Worm (Caenorhabditis elegans): ENCODE measurements around the gene cblc-1.

The cblc-1 gene

ce11 chrII:4941050-4941449 is at the start of gene cblc-1:
Gene cblc-1 (minus strand): TSS chrII:4941150.
- TF ChIP-seq nhr-12 (tag; optimal IDR thresholded peaks at IDR 0.05) (no peak), egl-13 (tag; optimal IDR thresholded peaks at IDR 0.05) (no peak), dsc-1 (tag; optimal IDR thresholded peaks at IDR 0.05) (no peak), sox-4 (tag; optimal IDR thresholded peaks at IDR 0.05) (no peak), blmp-1 (tag; optimal IDR thresholded peaks at IDR 0.05) (no peak), C16A3.4 (tag; optimal IDR thresholded peaks at IDR 0.05) (no peak), xbp-1 (tag; optimal IDR thresholded peaks at IDR 0.05) (no peak), elt-2 (tag; optimal IDR thresholded peaks at IDR 0.05) (no peak), ces-1 (GFP tag; optimal IDR thresholded peaks at IDR 0.05) (no peak), efl-1 (optimal IDR thresholded peaks at IDR 0.05) (no peak), efl-1 (GFP tag; optimal IDR thresholded peaks at IDR 0.05 in 1 of 2) (no peak), ceh-82 (tag; optimal IDR thresholded peaks at IDR 0.05) (no peak), unc-30 (tag; optimal IDR thresholded peaks at IDR 0.05) (no peak), lin-35 (GFP tag; optimal IDR thresholded peaks at IDR 0.05) (no peak), pqm-1 (tag; optimal IDR thresholded peaks at IDR 0.05) (no peak), fkh-10 (GFP tag; optimal IDR thresholded peaks at IDR 0.05) (no peak), Y116A8C.19 (tag; optimal IDR thresholded peaks at IDR 0.05; ENCODE audit: borderline replicate concordance) (no peak), jun-1 (tag; optimal IDR thresholded peaks at IDR 0.05) (no peak), ztf-4 (tag; optimal IDR thresholded peaks at IDR 0.05) (no peak), aha-1 (tag; optimal IDR thresholded peaks at IDR 0.05) (no peak)

ce11 chrII:4989802-4990201 is 48.9 kb upstream of the cblc-1 start, which contains the start of gene T27F7.12:
Gene T27F7.12 (plus strand): TSS chrII:4990102.
- TF ChIP-seq isw-1 (GFP tag; IDR thresholded peaks at IDR 0.05), result no peak
- no peak for TF ChIP-seq nhr-28 (tag; optimal IDR thresholded peaks at IDR 0.05)
- TF ChIP-seq xbp-1 (tag; optimal IDR thresholded peaks at IDR 0.05), result no peak
- no peak for TF ChIP-seq unc-86 (tag; optimal IDR thresholded peaks at IDR 0.05)
- no peak for TF ChIP-seq ets-5 (GFP tag; IDR thresholded peaks at IDR 0.05)
- no peak for TF ChIP-seq pqm-1 (tag; optimal IDR thresholded peaks at IDR 0.05)
- TF ChIP-seq nhr-84 (tag; optimal IDR thresholded peaks at IDR 0.05), result no peak
- TF ChIP-seq aly-2 (tag; optimal IDR thresholded peaks at IDR 0.05), result no peak
- no peak for TF ChIP-seq nhr-12 (tag; optimal IDR thresholded peaks at IDR 0.05)
- TF ChIP-seq efl-3 (GFP tag; optimal IDR thresholded peaks at IDR 0.05), result no peak
- TF ChIP-seq C16A3.4 (tag; optimal IDR thresholded peaks at IDR 0.05), result no peak
- TF ChIP-seq fkh-10 (GFP tag; optimal IDR thresholded peaks at IDR 0.05), result no peak
- TF ChIP-seq ceh-90 (tag; optimal IDR thresholded peaks at IDR 0.05), result no peak
- TF ChIP-seq ceh-63 (GFP tag; optimal IDR thresholded peaks at IDR 0.05), result no peak
- TF ChIP-seq lsy-2 (tag; optimal IDR thresholded peaks at IDR 0.05), result no peak

DNA sequence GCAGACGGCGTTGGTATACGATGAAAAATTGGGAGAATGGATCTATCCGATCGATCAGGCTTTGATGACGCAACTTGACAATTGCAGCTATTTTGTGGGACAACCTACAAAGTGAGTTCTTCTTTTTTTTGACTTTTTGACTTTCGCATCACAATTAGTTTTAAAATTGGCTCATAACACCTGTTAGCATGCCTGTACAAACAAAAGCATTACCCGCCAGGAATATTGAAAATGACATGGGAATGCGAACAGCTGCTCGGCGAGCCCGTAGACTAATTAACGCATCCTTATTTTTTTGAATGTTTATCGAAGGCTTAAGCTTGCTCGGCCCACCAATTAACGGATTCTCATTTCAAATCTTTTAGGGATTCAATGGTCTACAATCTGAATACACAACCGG is 46.3 kb upstream of the cblc-1 start:
- no peak for TF ChIP-seq nhr-11 (tag; optimal IDR thresholded peaks at IDR 0.05)
- TF ChIP-seq aha-1 (tag; optimal IDR thresholded peaks at IDR 0.05), result no peak
- TF ChIP-seq irx-1 (tag; optimal IDR thresholded peaks at IDR 0.05), result no peak

DNA sequence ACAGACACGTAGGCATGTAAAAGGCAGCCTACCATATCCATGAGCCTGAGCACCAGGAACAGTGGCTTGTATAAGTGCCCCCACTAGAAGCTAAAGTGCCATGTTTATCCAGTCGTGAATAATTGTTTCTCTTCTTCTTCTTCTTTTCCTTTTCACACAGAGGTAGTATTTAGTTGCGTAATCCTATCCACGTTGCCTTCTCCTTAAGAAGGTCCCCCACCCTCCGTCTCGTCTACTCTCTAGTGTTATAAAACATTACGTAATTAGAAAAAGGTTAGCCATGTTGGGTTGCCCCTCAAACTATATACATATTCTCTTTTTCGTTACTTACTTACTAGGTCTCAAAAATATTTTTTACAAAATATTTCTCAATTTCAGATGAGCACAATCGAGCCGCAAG is 45.7 kb upstream of the cblc-1 start:
- TF ChIP-seq nhr-77 (tag; optimal IDR thresholded peaks at IDR 0.05) (no peak), hpl-2 (GFP tag; optimal IDR thresholded peaks at IDR 0.05) (no peak), dpl-1 (GFP tag; optimal IDR thresholded peaks at IDR 0.05) (no peak), lin-15B (tag; optimal IDR thresholded peaks at IDR 0.05) (no peak), tbx-2 (tag; optimal IDR thresholded peaks at IDR 0.05) (no peak), snpc-4 (tag; optimal IDR thresholded peaks at IDR 0.05) (no peak), alr-1 (tag; optimal IDR thresholded peaks at IDR 0.05; ENCODE audit: borderline replicate concordance) (no peak), tlp-1 (tag; optimal IDR thresholded peaks at IDR 0.05) (no peak), ceh-8 (GFP tag; optimal IDR thresholded peaks at IDR 0.05) (no peak), blmp-1 (tag; optimal IDR thresholded peaks at IDR 0.05) (no peak), unc-98 (GFP tag; IDR thresholded peaks at IDR 0.05) (no peak), nhr-85 (tag) (no peak), lin-39 (tag; optimal IDR thresholded peaks at IDR 0.05) (no peak)

All from whole organism, L1 larva.